Worm (Caenorhabditis elegans): ENCODE results near the gene C16D2.3.

DNA sequence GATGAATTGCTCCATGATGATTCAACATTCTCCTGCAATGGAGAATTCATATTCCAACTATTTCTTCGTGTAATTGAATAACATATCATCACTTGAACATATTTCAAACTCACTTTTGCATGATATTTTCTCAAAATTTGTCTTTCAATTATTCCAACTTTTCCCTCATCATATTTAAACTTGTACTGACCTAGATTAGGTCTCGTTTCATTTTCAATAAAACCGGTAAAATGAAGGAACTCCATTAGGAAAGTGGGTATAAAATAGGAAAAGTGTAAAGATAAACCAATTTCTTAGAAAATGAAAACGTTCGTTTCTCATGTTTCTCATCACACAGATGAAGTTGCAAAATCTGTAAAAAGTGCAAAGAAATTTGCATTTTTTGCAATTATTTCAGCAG is 14.3 kb downstream of the C16D2.3 start, which contains the start of gene col-78:
- TF ChIP-seq ZK546.5 (tag; optimal IDR thresholded peaks at IDR 0.05) (no peak), unc-62 (GFP tag; optimal IDR thresholded peaks at IDR 0.05) (no peak), snpc-4 (tag; optimal IDR thresholded peaks at IDR 0.05) (no peak), mdl-1 (tag; optimal IDR thresholded peaks at IDR 0.05) (no peak), elt-3 (tag; optimal IDR thresholded peaks at IDR 0.05) (no peak), gmeb-1 (tag; optimal IDR thresholded peaks at IDR 0.05) (no peak), lin-11 (tag; optimal IDR thresholded peaks at IDR 0.05) (no peak), nhr-77 (tag; optimal IDR thresholded peaks at IDR 0.05) (no peak), skn-1 (tag; optimal IDR thresholded peaks at IDR 0.05) (no peak), alr-1 (tag; optimal IDR thresholded peaks at IDR 0.05) (no peak)
